Worm (Caenorhabditis elegans) whole organism, L1 larva: ENCODE measurements around the gene ethe-1.

ENCODE experiments used
- C04F5.9 ChIP-seq: sonication (generic microtip); optimal IDR thresholded peaks from 2 replicates; lab custom pipeline; 2016; ENCODE audit warnings: missing genetic modification characterization, missing compliant biosample characterization
- C16A3.4 ChIP-seq: fragments of 150-350 bp; optimal IDR thresholded peaks from 2 replicates; lab custom pipeline; 2014; ENCODE audit warnings: missing biosample characterization, missing genetic modification characterization
- aha-1 ChIP-seq: fragments of 150-350 bp; optimal IDR thresholded peaks from 2 replicates; lab custom pipeline; 2014; ENCODE audit warnings: missing biosample characterization, missing genetic modification characterization
- aly-2 ChIP-seq: fragments of 150-350 bp; optimal IDR thresholded peaks from 2 replicates; lab custom pipeline; 2014; ENCODE audit warnings: missing biosample characterization, missing genetic modification characterization
- blmp-1 ChIP-seq: fragments of 150-350 bp; optimal IDR thresholded peaks from 2 replicates; lab custom pipeline; 2014; ENCODE audit warnings: missing biosample characterization, missing genetic modification characterization
- ceh-63 ChIP-seq: fragments of 200-800 bp; sonication (Bioruptor generic); optimal IDR thresholded peaks from 2 replicates; lab custom pipeline; 2018; ENCODE audit warnings: mild to moderate bottlenecking, missing genetic modification characterization, missing compliant biosample characterization
- ceh-8 ChIP-seq: fragments of 200-800 bp; sonication (Bioruptor generic); optimal IDR thresholded peaks from 2 replicates; lab custom pipeline; 2018; ENCODE audit warnings: mild to moderate bottlenecking, missing genetic modification characterization, moderate library complexity, missing compliant biosample characterization
- ceh-82 ChIP-seq, 3 experiments: fragments of 150-350 bp in 1 of 3; sonication (generic microtip) in 2 of 3; optimal IDR thresholded peaks; 2 replicates each; lab custom pipeline; 2014 to 2017; ENCODE audit warnings: missing biosample characterization in 3 of 3, missing genetic modification characterization in 3 of 3
- ces-1 ChIP-seq: fragments of 150-350 bp; optimal IDR thresholded peaks from 2 replicates; lab custom pipeline; 2014; ENCODE audit warnings: missing biosample characterization, missing genetic modification reagents, missing genetic modification characterization
- dpl-1 ChIP-seq, 3 experiments: fragments of 150-350 bp in 2 of 3; sonication (generic microtip) in 1 of 3; optimal IDR thresholded peaks; 2 replicates each; lab custom pipeline; 2014 to 2017; ENCODE audit warnings: missing biosample characterization in 3 of 3, missing genetic modification characterization in 3 of 3, missing genetic modification reagents in 3 of 3
- dsc-1 ChIP-seq: sonication (generic microtip); optimal IDR thresholded peaks from 2 replicates; lab custom pipeline; 2016; ENCODE audit warnings: mild to moderate bottlenecking, missing genetic modification characterization, missing compliant biosample characterization
- efl-1 ChIP-seq, 4 experiments: fragments of 150-350 bp; optimal IDR thresholded peaks in 3 of 4; peaks in 1 of 4; 1 replicate in 1 of 4; 2 replicates in 3 of 4; lab custom pipeline; 2014; ENCODE audit warnings: missing biosample characterization in 2 of 4, missing genetic modification characterization in 2 of 4, missing genetic modification reagents in 2 of 4
- efl-3 ChIP-seq: fragments of 200-800 bp; sonication (Bioruptor generic); optimal IDR thresholded peaks from 2 replicates; lab custom pipeline; 2018; ENCODE audit warnings: mild to moderate bottlenecking, missing genetic modification characterization, missing compliant biosample characterization
- egl-27 ChIP-seq, 2 experiments: fragments of 150-350 bp in 1 of 2; sonication (generic microtip); optimal IDR thresholded peaks; 3 replicates each; lab custom pipeline; 2017 to 2018; ENCODE audit warnings: missing biosample characterization in 2 of 2, missing genetic modification characterization in 2 of 2, missing genetic modification reagents in 2 of 2
- elt-2 ChIP-seq: sonication (generic microtip); optimal IDR thresholded peaks from 2 replicates; lab custom pipeline; 2016; ENCODE audit warnings: missing genetic modification characterization, mild to moderate bottlenecking, inconsistent platforms, missing compliant biosample characterization, missing genetic modification reagents
- elt-3 ChIP-seq, 6 experiments: fragments of 150-350 bp in 1 of 6; sonication (generic microtip); optimal IDR thresholded peaks; 2 replicates each; lab custom pipeline; 2017 to 2018; ENCODE audit warnings: missing biosample characterization in 6 of 6, missing genetic modification characterization in 6 of 6, inconsistent platforms in 1 of 6
- ets-5 ChIP-seq: fragments of 200-800 bp; sonication (Bioruptor generic); IDR thresholded peaks from 2 replicates; pipeline ENCODE4 v1.3.6; 2022; ENCODE audit warnings: missing genetic modification characterization, missing compliant biosample characterization
- fkh-4 ChIP-seq: sonication (generic microtip); optimal IDR thresholded peaks from 2 replicates; lab custom pipeline; 2016; ENCODE audit warnings: missing compliant biosample characterization, missing genetic modification characterization, borderline replicate concordance
- fkh-8 ChIP-seq: sonication (generic microtip); optimal IDR thresholded peaks from 2 replicates; lab custom pipeline; 2016; ENCODE audit warnings: mild to moderate bottlenecking, missing genetic modification characterization, missing compliant biosample characterization
- grh-1 ChIP-seq: fragments of 200-800 bp; sonication (Bioruptor generic); IDR thresholded peaks from 2 replicates; pipeline ENCODE4 v1.3.6; 2022; ENCODE audit warnings: missing genetic modification reagents, missing genetic modification characterization, missing compliant biosample characterization
- hpl-2 ChIP-seq: fragments of 150-350 bp; optimal IDR thresholded peaks from 2 replicates; lab custom pipeline; 2014; ENCODE audit warnings: missing biosample characterization, missing genetic modification reagents, missing genetic modification characterization
- isw-1 ChIP-seq: fragments of 200-800 bp; sonication (Bioruptor generic); IDR thresholded peaks from 2 replicates; pipeline ENCODE4 v1.3.6; 2022; ENCODE audit warnings: missing genetic modification characterization, missing compliant biosample characterization
- jun-1 ChIP-seq: fragments of 150-350 bp; optimal IDR thresholded peaks from 2 replicates; lab custom pipeline; 2014; ENCODE audit warnings: missing biosample characterization, missing genetic modification reagents, missing genetic modification characterization
- lin-14 ChIP-seq: fragments of 200-800 bp; sonication (Bioruptor generic); optimal IDR thresholded peaks from 2 replicates; lab custom pipeline; 2018; ENCODE audit warnings: mild to moderate bottlenecking, missing genetic modification characterization, moderate library complexity, missing compliant biosample characterization
- lin-15B ChIP-seq: fragments of 150-350 bp; sonication (generic microtip); optimal IDR thresholded peaks from 3 replicates; lab custom pipeline; 2014; ENCODE audit warnings: missing biosample characterization, missing genetic modification characterization
- lin-35 ChIP-seq, 2 experiments: fragments of 150-350 bp; optimal IDR thresholded peaks; 2 replicates each; lab custom pipeline; 2014; ENCODE audit warnings: missing biosample characterization in 2 of 2, missing genetic modification characterization in 2 of 2, missing genetic modification reagents in 2 of 2
- lin-39 ChIP-seq: fragments of 150-350 bp; optimal IDR thresholded peaks from 2 replicates; lab custom pipeline; 2014; ENCODE audit warnings: missing biosample characterization, missing genetic modification reagents, missing genetic modification characterization
- lir-3 ChIP-seq: sonication (generic microtip); optimal IDR thresholded peaks from 2 replicates; lab custom pipeline; 2016; ENCODE audit warnings: mild to moderate bottlenecking, missing genetic modification characterization, moderate library complexity, missing compliant biosample characterization; ENCODE audit not compliant: poor library complexity
- lsy-2 ChIP-seq, 2 experiments: fragments of 150-350 bp; optimal IDR thresholded peaks; 2 replicates each; lab custom pipeline; 2014; ENCODE audit warnings: missing biosample characterization in 2 of 2, missing genetic modification characterization in 2 of 2
- mab-9 ChIP-seq: fragments of 200-800 bp; sonication (Bioruptor generic); IDR thresholded peaks from 2 replicates; pipeline ENCODE4 v1.3.6; 2022; ENCODE audit warnings: missing genetic modification reagents, missing genetic modification characterization, missing compliant biosample characterization
- mdl-1 ChIP-seq, 2 experiments: fragments of 150-350 bp; optimal IDR thresholded peaks; 2 replicates each; lab custom pipeline; 2014 to 2017; ENCODE audit warnings: missing biosample characterization in 2 of 2, missing genetic modification characterization in 2 of 2, inconsistent platforms in 1 of 2
- mep-1 ChIP-seq: fragments of 150-350 bp; optimal IDR thresholded peaks from 2 replicates; lab custom pipeline; 2014; ENCODE audit warnings: missing biosample characterization, missing genetic modification characterization
- nhr-19 ChIP-seq: fragments of 200-800 bp; sonication (Bioruptor generic); conservative IDR thresholded peaks from 2 replicates; pipeline ENCODE4 v1.3.6; 2022; ENCODE audit warnings: missing genetic modification characterization, missing compliant biosample characterization
- nhr-20 ChIP-seq: sonication (generic microtip); optimal IDR thresholded peaks from 2 replicates; lab custom pipeline; 2016; ENCODE audit warnings: mild to moderate bottlenecking, missing genetic modification characterization, missing compliant biosample characterization
- nhr-71 ChIP-seq: sonication (generic microtip); optimal IDR thresholded peaks from 2 replicates; lab custom pipeline; 2016; ENCODE audit warnings: mild to moderate bottlenecking, missing genetic modification characterization, moderate library complexity, missing compliant biosample characterization
- nhr-84 ChIP-seq: sonication (generic microtip); optimal IDR thresholded peaks from 2 replicates; lab custom pipeline; 2017; ENCODE audit warnings: missing biosample characterization, missing genetic modification characterization
- nhr-85 ChIP-seq: sonication (generic microtip); peaks from one replicate; lab custom pipeline; 2016; ENCODE audit warnings: missing genetic modification characterization, inconsistent platforms, missing compliant biosample characterization
- nhr-90 ChIP-seq: sonication (generic microtip); optimal IDR thresholded peaks from 2 replicates; lab custom pipeline; 2016; ENCODE audit warnings: mild to moderate bottlenecking, missing genetic modification characterization, missing compliant biosample characterization; ENCODE audit not compliant: poor library complexity
- rnt-1 ChIP-seq: sonication (generic microtip); optimal IDR thresholded peaks from 2 replicates; lab custom pipeline; 2016; ENCODE audit warnings: mild to moderate bottlenecking, missing genetic modification characterization, moderate library complexity, missing compliant biosample characterization
- snpc-4 ChIP-seq: fragments of 150-350 bp; optimal IDR thresholded peaks from 2 replicates; lab custom pipeline; 2014; ENCODE audit warnings: missing biosample characterization, missing genetic modification characterization
- snu-23 ChIP-seq: sonication (generic microtip); optimal IDR thresholded peaks from 2 replicates; lab custom pipeline; 2016; ENCODE audit warnings: missing genetic modification characterization, missing compliant biosample characterization
- sptf-1 ChIP-seq: fragments of 150-350 bp; optimal IDR thresholded peaks from 2 replicates; lab custom pipeline; 2014; ENCODE audit warnings: missing biosample characterization, missing genetic modification characterization
- swsn-7 ChIP-seq: sonication (generic microtip); optimal IDR thresholded peaks from 2 replicates; lab custom pipeline; 2016; ENCODE audit warnings: missing genetic modification characterization, missing compliant biosample characterization
- tbx-2 ChIP-seq: sonication (generic microtip); optimal IDR thresholded peaks from 2 replicates; lab custom pipeline; 2016; ENCODE audit warnings: missing genetic modification characterization, missing compliant biosample characterization
- tlp-1 ChIP-seq: fragments of 150-350 bp; optimal IDR thresholded peaks from 2 replicates; lab custom pipeline; 2014; ENCODE audit warnings: missing biosample characterization, missing genetic modification characterization
- unc-98 ChIP-seq: fragments of 200-800 bp; sonication (Bioruptor generic); IDR thresholded peaks from 2 replicates; pipeline ENCODE4 v1.3.6; 2022; ENCODE audit warnings: missing genetic modification characterization, missing compliant biosample characterization
- xbp-1 ChIP-seq: sonication (generic microtip); optimal IDR thresholded peaks from 2 replicates; lab custom pipeline; 2016; ENCODE audit warnings: missing genetic modification characterization, missing compliant biosample characterization
- zag-1 ChIP-seq: fragments of 150-350 bp; optimal IDR thresholded peaks from 2 replicates; lab custom pipeline; 2014; ENCODE audit warnings: missing biosample characterization, missing genetic modification characterization

The ethe-1 gene

ce11 chrIV:9525682-9526416 lies 17.3 kb upstream of the ethe-1 start, which contains the start of gene elo-1:
Gene elo-1 (plus strand): TSS chrIV:9526366.
- TF ChIP-seq lsy-2 (tag; optimal IDR thresholded peaks at IDR 0.05; lab: Kevin White, UChicago), result peak; percentile 22 to 30
- TF ChIP-seq blmp-1 (tag; lab: Kevin White, UChicago), result peak; percentile 98
- no peak for TF ChIP-seq fkh-8 (tag; lab: Kevin White, UChicago)
- TF ChIP-seq xbp-1 (tag; lab: Kevin White, UChicago), result peak; percentile 21
- no peak for TF ChIP-seq C04F5.9 (tag; lab: Kevin White, UChicago)
- no peak for TF ChIP-seq unc-98 (GFP tag; lab: Robert Waterston, UW)
- peak; percentile 3 for TF ChIP-seq tlp-1 (tag; lab: Kevin White, UChicago)
- TF ChIP-seq nhr-90 (tag; lab: Kevin White, UChicago), result peak; percentile 65
- peak; percentile 93 for TF ChIP-seq dsc-1 (tag; lab: Kevin White, UChicago)
- TF ChIP-seq nhr-71 (tag; lab: Kevin White, UChicago), result peak; percentile 76
- TF ChIP-seq snu-23 (GFP tag; lab: Kevin White, UChicago), result peak; percentile 71
- TF ChIP-seq aly-2 (tag; lab: Kevin White, UChicago), result no peak
- peak in 4 of 6 experiments; percentile 21 to 46 (median 40) for TF ChIP-seq elt-3 (tag; optimal IDR thresholded peaks at IDR 0.05; lab: Kevin White, UChicago)
- peak; percentile 75 for TF ChIP-seq elt-2 (tag; lab: Kevin White, UChicago)
- peak in 1 of 3 experiments; percentile 23 for TF ChIP-seq ceh-82 (tag; optimal IDR thresholded peaks at IDR 0.05; lab: Kevin White, UChicago)
- peak; percentile 91 for TF ChIP-seq nhr-85 (tag; lab: Kevin White, UChicago)
- peak; percentile 89 for TF ChIP-seq fkh-4 (tag; lab: Kevin White, UChicago)
- TF ChIP-seq ceh-63 (GFP tag; lab: Kevin White, UChicago), result no peak
- TF ChIP-seq isw-1, result no peak
- peak; percentile 68 for TF ChIP-seq mep-1
- peak; percentile 2 to 44 (median 14) for TF ChIP-seq dpl-1 (GFP tag; optimal IDR thresholded peaks at IDR 0.05; lab: Kevin White, UChicago)
- TF ChIP-seq ces-1, result no peak
- TF ChIP-seq efl-1 (optimal IDR thresholded peaks at IDR 0.05; lab: Kevin White, UChicago), result peak; percentile 26 to 29
- TF ChIP-seq efl-1 (GFP tag; optimal IDR thresholded peaks at IDR 0.05 in 1 of 2; lab: Kevin White, UChicago), result peak; percentile 30 to 92
- TF ChIP-seq grh-1 (GFP tag; lab: Robert Waterston, UW), result no peak
- peak; percentile 6 for TF ChIP-seq jun-1 (tag; lab: Kevin White, UChicago)
- TF ChIP-seq nhr-20 (tag; lab: Kevin White, UChicago), result peak; percentile 81
- TF ChIP-seq efl-3 (GFP tag; lab: Kevin White, UChicago), result no peak
- TF ChIP-seq aha-1, result no peak
- TF ChIP-seq nhr-84, result no peak
- peak; percentile 52 for TF ChIP-seq rnt-1
- peak in 1 of 2 experiments; percentile 31 for TF ChIP-seq egl-27 (tag; optimal IDR thresholded peaks at IDR 0.05; lab: Kevin White, UChicago)
- TF ChIP-seq sptf-1 (tag; lab: Kevin White, UChicago), result no peak
- no peak for TF ChIP-seq lin-39 (tag; lab: Kevin White, UChicago)
- peak; percentile 5 for TF ChIP-seq tbx-2 (tag; lab: Kevin White, UChicago)
- peak; percentile 6 for TF ChIP-seq C16A3.4
- no peak for TF ChIP-seq lin-15B (tag; lab: Kevin White, UChicago)
- peak in 1 of 2 experiments; percentile 18 for TF ChIP-seq mdl-1 (tag; optimal IDR thresholded peaks at IDR 0.05; lab: Kevin White, UChicago)
- peak; percentile 84 for TF ChIP-seq lin-14 (GFP tag; lab: Kevin White, UChicago)
- no peak for TF ChIP-seq lir-3 (tag; lab: Kevin White, UChicago)
- TF ChIP-seq zag-1 (tag; lab: Kevin White, UChicago), result no peak
- TF ChIP-seq ets-5, result no peak
- TF ChIP-seq snpc-4 (tag; lab: Kevin White, UChicago), result peak; percentile 35
- TF ChIP-seq mab-9 (GFP tag; lab: Robert Waterston, UW), result no peak
- peak; percentile 39 for TF ChIP-seq swsn-7 (tag; lab: Kevin White, UChicago)
- TF ChIP-seq hpl-2, result no peak
- peak; percentile 53 for TF ChIP-seq nhr-19 (GFP tag; lab: Robert Waterston, UW)
- TF ChIP-seq ceh-8 (GFP tag; lab: Kevin White, UChicago), result no peak
- peak in 1 of 2 experiments; percentile 40 for TF ChIP-seq lin-35 (GFP tag; optimal IDR thresholded peaks at IDR 0.05; lab: Kevin White, UChicago)
